Fruit fly (Drosophila melanogaster) whole organism, embryonic: ENCODE measurements around the gene Arp10.
A peak's percentile ranks its signal among the peaks of the same experiment; 100 is the strongest.

Source experiments
- Atf3 ChIP-seq: fragments of 200-800 bp; sonication (Bioruptor generic); optimal IDR thresholded peaks from 3 replicates; lab custom pipeline; 2016; ENCODE audit warnings: missing biosample characterization, missing genetic modification characterization
- CG11398 ChIP-seq: fragments of 200-800 bp; sonication (Bioruptor generic); optimal IDR thresholded peaks from 2 replicates; lab custom pipeline; 2016; ENCODE audit warnings: missing biosample characterization, missing genetic modification characterization
- CG12104 ChIP-seq: fragments of 200-800 bp; sonication (Bioruptor generic); optimal IDR thresholded peaks from 3 replicates; lab custom pipeline; 2016; ENCODE audit warnings: missing biosample characterization, missing genetic modification characterization
- CG14667 ChIP-seq: fragments of 200-800 bp; sonication (Bioruptor generic); IDR thresholded peaks from 2 replicates; pipeline ENCODE4 v1.3.6; 2022; ENCODE audit warnings: missing biosample characterization, missing genetic modification characterization
- CG1529 ChIP-seq: fragments of 200-800 bp; sonication (Bioruptor generic); optimal IDR thresholded peaks from 3 replicates; lab custom pipeline; 2018; ENCODE audit warnings: missing biosample characterization, missing genetic modification characterization
- CG16863 ChIP-seq: fragments of 200-800 bp; sonication (Bioruptor generic); optimal IDR thresholded peaks from 3 replicates; lab custom pipeline; 2016; ENCODE audit warnings: missing biosample characterization, missing genetic modification characterization
- CG17186 ChIP-seq: fragments of 200-800 bp; sonication (Bioruptor generic); optimal IDR thresholded peaks from 3 replicates; lab custom pipeline; 2017; ENCODE audit warnings: missing biosample characterization, missing genetic modification reagents, missing genetic modification characterization
- CG17912 ChIP-seq: fragments of 200-800 bp; sonication (Bioruptor generic); optimal IDR thresholded peaks from 2 replicates; lab custom pipeline; 2018; ENCODE audit warnings: missing biosample characterization, mild to moderate bottlenecking, missing genetic modification characterization
- CG18262 ChIP-seq: fragments of 200-800 bp; optimal IDR thresholded peaks from 3 replicates; lab custom pipeline; 2019; ENCODE audit warnings: missing biosample characterization, mild to moderate bottlenecking, missing genetic modification characterization, moderate library complexity
- CG2712 ChIP-seq: fragments of 200-800 bp; optimal IDR thresholded peaks from 3 replicates; lab custom pipeline; 2019; ENCODE audit warnings: missing biosample characterization, mild to moderate bottlenecking, missing genetic modification characterization, moderate library complexity
- CG3065 ChIP-seq: fragments of 200-800 bp; sonication (Bioruptor generic); optimal IDR thresholded peaks from 2 replicates; lab custom pipeline; 2016; ENCODE audit warnings: missing biosample characterization, missing genetic modification characterization
- CG34422 ChIP-seq: fragments of 200-800 bp; sonication (Bioruptor generic); IDR thresholded peaks from 3 replicates; pipeline ENCODE4 v1.3.6; 2022; ENCODE audit warnings: missing biosample characterization, missing genetic modification characterization
- CG4282 ChIP-seq: fragments of 200-800 bp; sonication (Bioruptor generic); optimal IDR thresholded peaks from 2 replicates; lab custom pipeline; 2016; ENCODE audit warnings: missing biosample characterization, missing genetic modification characterization
- CG4854 ChIP-seq: fragments of 200-800 bp; sonication (Bioruptor generic); optimal IDR thresholded peaks from 2 replicates; lab custom pipeline; 2016; ENCODE audit warnings: missing biosample characterization, missing genetic modification characterization, inconsistent platforms
- CG6854 ChIP-seq: fragments of 200-800 bp; sonication (Bioruptor generic); optimal IDR thresholded peaks from 3 replicates; lab custom pipeline; 2017; ENCODE audit warnings: missing biosample characterization, mild to moderate bottlenecking, missing genetic modification characterization
- CG7357 ChIP-seq: fragments of 200-800 bp; sonication (Bioruptor generic); IDR thresholded peaks from 3 replicates; pipeline ENCODE4 v1.3.6; 2022; ENCODE audit warnings: missing biosample characterization, missing genetic modification characterization
- CG7987 ChIP-seq: fragments of 200-800 bp; sonication (Bioruptor generic); optimal IDR thresholded peaks from 2 replicates; lab custom pipeline; 2018; ENCODE audit warnings: missing biosample characterization, mild to moderate bottlenecking, missing genetic modification characterization, moderate library complexity
- CG9437 ChIP-seq: fragments of 200-800 bp; sonication (Bioruptor generic); optimal IDR thresholded peaks from 2 replicates; lab custom pipeline; 2018; ENCODE audit warnings: missing biosample characterization, mild to moderate bottlenecking, missing genetic modification characterization
- CG9727 ChIP-seq: fragments of 200-800 bp; sonication (Bioruptor generic); optimal IDR thresholded peaks from 3 replicates; lab custom pipeline; 2017; ENCODE audit warnings: missing biosample characterization, mild to moderate bottlenecking, missing genetic modification characterization
- CTCF ChIP-seq: fragments of 200-800 bp; sonication (Bioruptor generic); optimal IDR thresholded peaks from 2 replicates; lab custom pipeline; 2017; ENCODE audit warnings: missing biosample characterization, mild to moderate bottlenecking, missing genetic modification characterization, moderate library complexity
- CrebB ChIP-seq: fragments of 200-800 bp; sonication (Bioruptor generic); optimal IDR thresholded peaks from 3 replicates; lab custom pipeline; 2018; ENCODE audit warnings: missing biosample characterization, mild to moderate bottlenecking, missing genetic modification characterization
- Dref ChIP-seq: fragments of 200-800 bp; sonication (Bioruptor generic); IDR thresholded peaks from 2 replicates; pipeline ENCODE4 v1.3.6; 2022; ENCODE audit warnings: missing biosample characterization, missing genetic modification characterization
- E2f1 ChIP-seq: fragments of 200-800 bp; sonication (Bioruptor generic); IDR thresholded peaks from 2 replicates; pipeline ENCODE4 v1.3.6; 2022; ENCODE audit warnings: missing biosample characterization, missing genetic modification characterization
- Ets97D ChIP-seq: fragments of 200-800 bp; sonication (Bioruptor generic); optimal IDR thresholded peaks from 3 replicates; lab custom pipeline; 2016; ENCODE audit warnings: missing biosample characterization, missing genetic modification characterization
- MBD-R2 ChIP-seq: fragments of 200-800 bp; sonication (Bioruptor generic); IDR thresholded peaks from 2 replicates; pipeline ENCODE4 v1.3.6; 2022; ENCODE audit warnings: missing biosample characterization, missing genetic modification characterization
- Med ChIP-seq: fragments of 200-800 bp; sonication (Bioruptor generic); peaks from one replicate; lab custom pipeline; 2016; ENCODE audit warnings: missing biosample characterization, missing genetic modification characterization, mild to moderate bottlenecking, inconsistent platforms, moderate library complexity
- NfI ChIP-seq: fragments of 200-800 bp; sonication (Bioruptor generic); optimal IDR thresholded peaks from 3 replicates; lab custom pipeline; 2018; ENCODE audit warnings: missing biosample characterization, mild to moderate bottlenecking, missing genetic modification characterization, moderate library complexity
- Oli ChIP-seq: fragments of 200-800 bp; sonication (Bioruptor generic); optimal IDR thresholded peaks from 2 replicates; lab custom pipeline; 2018; ENCODE audit warnings: missing biosample characterization, mild to moderate bottlenecking, missing genetic modification characterization, moderate library complexity
- Poxn ChIP-seq: fragments of 200-800 bp; sonication (Bioruptor generic); IDR thresholded peaks from 2 replicates; pipeline ENCODE4 v1.3.6; 2022; ENCODE audit warnings: missing biosample characterization, missing genetic modification characterization
- Sox100B ChIP-seq: fragments of 200-800 bp; sonication (Bioruptor generic); optimal IDR thresholded peaks from 3 replicates; lab custom pipeline; 2018; ENCODE audit warnings: missing biosample characterization, mild to moderate bottlenecking, missing genetic modification characterization
- Spps ChIP-seq: fragments of 200-800 bp; sonication (Bioruptor generic); optimal IDR thresholded peaks from 2 replicates; lab custom pipeline; 2018; ENCODE audit warnings: missing biosample characterization, mild to moderate bottlenecking, missing genetic modification characterization
- Xbp1 ChIP-seq: fragments of 200-800 bp; sonication (Bioruptor generic); optimal IDR thresholded peaks from 3 replicates; lab custom pipeline; 2016; ENCODE audit warnings: missing biosample characterization, mild to moderate bottlenecking, missing genetic modification characterization
- bab2 ChIP-seq: fragments of 200-800 bp; sonication (Bioruptor generic); optimal IDR thresholded peaks from 2 replicates; lab custom pipeline; 2016; ENCODE audit warnings: missing biosample characterization, missing genetic modification characterization
- bigmax ChIP-seq: fragments of 200-800 bp; sonication (Bioruptor generic); optimal IDR thresholded peaks from 2 replicates; lab custom pipeline; 2018; ENCODE audit warnings: missing biosample characterization, mild to moderate bottlenecking, missing genetic modification characterization
- br ChIP-seq: fragments of >200 bp; optimal IDR thresholded peaks from 2 replicates; lab custom pipeline; 2017
- disco-r ChIP-seq: fragments of 200-800 bp; sonication (Bioruptor generic); optimal IDR thresholded peaks from 2 replicates; lab custom pipeline; 2016; ENCODE audit warnings: missing biosample characterization, missing genetic modification characterization
- exex ChIP-seq: fragments of 200-800 bp; sonication (Bioruptor generic); optimal IDR thresholded peaks from 4 replicates; lab custom pipeline; 2018; ENCODE audit warnings: missing biosample characterization, mild to moderate bottlenecking, missing genetic modification characterization, moderate library complexity
- gro ChIP-seq: fragments of 200-800 bp; sonication (Bioruptor generic); optimal IDR thresholded peaks from 2 replicates; lab custom pipeline; 2016; ENCODE audit warnings: missing biosample characterization, missing genetic modification characterization
- hth ChIP-seq: fragments of >200 bp; optimal IDR thresholded peaks from 2 replicates; lab custom pipeline; 2017; ENCODE audit warnings: inconsistent platforms
- kni ChIP-seq: fragments of 200-800 bp; sonication (Bioruptor generic); optimal IDR thresholded peaks from 3 replicates; lab custom pipeline; 2017; ENCODE audit warnings: mild to moderate bottlenecking, missing biosample characterization, missing genetic modification reagents, missing genetic modification characterization
- lola ChIP-seq, 3 experiments: fragments of >200 bp in 2 of 3; fragments of 200-800 bp in 1 of 3; sonication (Bioruptor generic) in 1 of 3; optimal IDR thresholded peaks; 2 replicates each; lab custom pipeline; 2017 to 2019; ENCODE audit warnings: missing biosample characterization in 3 of 3, missing genetic modification characterization in 3 of 3, mild to moderate bottlenecking in 1 of 3, moderate library complexity in 1 of 3
- lov ChIP-seq, 2 experiments: fragments of 200-800 bp in 1 of 2; fragments of >200 bp in 1 of 2; sonication (Bioruptor generic) in 1 of 2; IDR thresholded peaks in 1 of 2; optimal IDR thresholded peaks in 1 of 2; 2 replicates in 1 of 2; 3 replicates in 1 of 2; pipeline versions ENCODE4 v1.3.6 to Lab custom; 2017 to 2022; ENCODE audit warnings: missing biosample characterization in 1 of 2, missing genetic modification characterization in 1 of 2
- p53 ChIP-seq: fragments of 200-800 bp; sonication (Bioruptor generic); optimal IDR thresholded peaks from 2 replicates; lab custom pipeline; 2016; ENCODE audit warnings: missing biosample characterization, missing genetic modification characterization
- pnt ChIP-seq: fragments of 200-800 bp; sonication (Bioruptor generic); optimal IDR thresholded peaks from 3 replicates; lab custom pipeline; 2016; ENCODE audit warnings: missing biosample characterization, missing genetic modification characterization
- rib ChIP-seq: fragments of 200-800 bp; sonication (Bioruptor generic); IDR thresholded peaks from 2 replicates; pipeline ENCODE4 v1.3.6; 2022; ENCODE audit warnings: missing biosample characterization, missing genetic modification characterization
- scrt ChIP-seq: fragments of 200-800 bp; sonication (Bioruptor generic); optimal IDR thresholded peaks from 2 replicates; lab custom pipeline; 2018; ENCODE audit warnings: missing biosample characterization, mild to moderate bottlenecking, missing genetic modification characterization, moderate library complexity
- ssp ChIP-seq: fragments of 200-800 bp; sonication (Bioruptor generic); IDR thresholded peaks from 2 replicates; pipeline ENCODE4 v1.3.6; 2022; ENCODE audit warnings: missing biosample characterization, missing genetic modification characterization
- unc-4 ChIP-seq: fragments of 200-800 bp; sonication (Bioruptor generic); IDR thresholded peaks from 2 replicates; pipeline ENCODE4 v1.3.6; 2022; ENCODE audit warnings: missing biosample characterization, missing genetic modification characterization; ENCODE audit not compliant: partially characterized antibody
- wdn ChIP-seq: fragments of 200-800 bp; sonication (Bioruptor generic); IDR thresholded peaks from 2 replicates; pipeline ENCODE4 v1.3.6; 2022; ENCODE audit warnings: missing biosample characterization, missing genetic modification characterization
- wek ChIP-seq: fragments of 200-800 bp; sonication (Bioruptor generic); optimal IDR thresholded peaks from 3 replicates; lab custom pipeline; 2018; ENCODE audit warnings: missing biosample characterization, mild to moderate bottlenecking, missing genetic modification characterization, moderate library complexity

Arp10 gene

DNA sequence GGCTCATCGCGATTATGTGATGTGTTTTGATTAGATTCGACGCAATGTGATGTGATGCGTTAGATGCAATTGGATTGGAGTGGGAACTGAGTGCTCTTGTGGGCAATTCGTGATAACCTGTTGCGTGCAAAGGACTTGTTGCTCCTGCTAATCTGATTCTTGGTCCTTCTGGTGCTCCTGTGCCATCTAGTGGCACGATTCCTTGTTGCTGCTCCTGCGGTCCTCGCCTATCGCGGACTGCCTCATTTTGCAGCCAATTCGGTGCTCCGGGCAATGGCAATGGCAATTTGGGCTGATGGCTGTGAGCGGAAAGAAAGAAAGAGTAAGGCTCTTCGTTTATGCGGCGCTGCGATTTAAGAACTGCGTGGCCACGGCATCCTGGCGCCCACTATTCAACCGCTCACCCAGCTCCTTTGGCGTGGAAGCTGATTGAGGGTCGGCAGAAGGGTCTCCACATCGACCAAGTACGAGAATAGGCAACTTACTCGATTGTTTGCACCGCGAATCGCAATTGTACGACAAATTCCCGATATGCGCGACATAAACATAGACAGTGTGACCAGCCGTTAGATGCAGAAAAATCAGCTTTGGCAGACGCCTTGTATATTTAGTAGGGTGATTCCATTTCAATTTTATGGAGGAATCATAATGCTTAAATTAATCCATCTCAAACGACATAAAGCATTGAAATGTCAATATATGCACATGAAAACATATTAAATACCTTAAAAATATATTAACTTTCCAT is 47.1 kb upstream of the Arp10 start, which contains the start of gene Mer (continued):
- TF ChIP-seq Xbp1 (GFP tag; lab: Kevin White, UChicago) (peak; percentile 87), Poxn (GFP tag; lab: Robert Waterston, UW) (peak; percentile 49; the same call in 1 of the 2 replicates), Atf3 (peak; percentile 66), CG6854 (GFP tag; lab: Kevin White, UChicago) (peak; percentile 75), CG9437 (GFP tag; lab: Kevin White, UChicago) (peak; percentile 57), CrebB (tag; lab: Kevin White, UChicago) (peak; percentile 83), MBD-R2 (GFP tag; lab: Robert Waterston, UW) (peak; percentile 88), Sox100B (GFP tag; lab: Kevin White, UChicago) (no peak), CG9727 (GFP tag; lab: Kevin White, UChicago) (peak; percentile 85), p53 (GFP tag; lab: Kevin White, UChicago) (peak; percentile 71), wdn (GFP tag; lab: Robert Waterston, UW) (peak; percentile 55; the same call in 1 of the 2 replicates), br (lab: Kevin White, UChicago) (no peak), bab2 (GFP tag; lab: Kevin White, UChicago) (peak; percentile 81), Spps (tag; lab: Kevin White, UChicago) (peak; percentile 56), Med (peak; percentile 99), E2f1 (GFP tag; lab: Robert Waterston, UW) (peak; percentile 82), scrt (peak; percentile 91), wek (peak; percentile 95), Oli (tag; lab: Kevin White, UChicago) (peak; percentile 76), Ets97D (GFP tag; lab: Kevin White, UChicago) (peak; percentile 48), hth (lab: Kevin White, UChicago) (no peak), CTCF (GFP tag; lab: Kevin White, UChicago) (peak; percentile 12), CG34422 (GFP tag; lab: Robert Waterston, UW) (peak; percentile 88), CG7357 (peak; percentile 69; the same call in 1 of the 3 replicates), Dref (GFP tag; lab: Robert Waterston, UW) (0 out of 2 replicates have a peak, but pooled peaks have one; percentile 25), exex (tag; lab: Kevin White, UChicago) (no peak), CG18262 (tag; lab: Kevin White, UChicago) (peak; percentile 84), lola (GFP tag; optimal IDR thresholded peaks at IDR 0.05; lab: Kevin White, UChicago) (peak in 1 of 3 experiments; percentile 74), pnt (GFP tag; lab: Kevin White, UChicago) (peak; percentile 76), gro (GFP tag; lab: Kevin White, UChicago) (peak; percentile 79), CG17912 (GFP tag; lab: Kevin White, UChicago) (peak; percentile 48), CG3065 (GFP tag; lab: Kevin White, UChicago) (peak; percentile 17), CG1529 (peak; percentile 70), CG16863 (peak; percentile 85), unc-4 (GFP tag; lab: Robert Waterston, UW) (no peak), rib (GFP tag; lab: Robert Waterston, UW) (peak; percentile 62; the same call in 1 of the 2 replicates), CG12104 (GFP tag; lab: Kevin White, UChicago) (peak; percentile 6), lov (optimal IDR thresholded peaks at IDR 0.05; lab: Kevin White, UChicago) (no peak), lov (GFP tag; IDR thresholded peaks at IDR 0.05; lab: Robert Waterston, UW) (peak; percentile 48; the same call in 1 of the 3 replicates), bigmax (no peak), kni (GFP tag; lab: Kevin White, UChicago) (peak; percentile 1), CG4282 (peak; percentile 73), disco-r (GFP tag; lab: Kevin White, UChicago) (peak; percentile 74), CG14667 (GFP tag; lab: Robert Waterston, UW) (peak; percentile 52; the same call in 1 of the 2 replicates), CG17186 (GFP tag; lab: Kevin White, UChicago) (peak; percentile 46), CG4854 (GFP tag; lab: Kevin White, UChicago) (peak; percentile 52), CG7987 (GFP tag; lab: Kevin White, UChicago) (peak; percentile 76), NfI (GFP tag; lab: Kevin White, UChicago) (peak; percentile 86), ssp (peak; percentile 62), CG2712 (tag; lab: Kevin White, UChicago) (peak; percentile 86), CG11398 (GFP tag; lab: Kevin White, UChicago) (peak; percentile 73)
